Fruit fly (Drosophila melanogaster): ENCODE data around the gene Gr93d.

dm6 chr3R:21828040-21828526, 18.4 kb downstream of the Gr93d start:
- TF ChIP-seq kay (GFP tag; ENCODE audit: borderline replicate concordance) (no peak), CG7101 (tag; optimal IDR thresholded peaks at IDR 0.05) (no peak), ovo (GFP tag; optimal IDR thresholded peaks at IDR 0.05) (no peak), CG5204 (GFP tag; optimal IDR thresholded peaks at IDR 0.05) (no peak), Hr96 (GFP tag; optimal IDR thresholded peaks at IDR 0.05) (no peak), toe (GFP tag; optimal IDR thresholded peaks at IDR 0.05) (no peak), CG14711 (tag; optimal IDR thresholded peaks at IDR 0.05) (no peak)

Measured in whole organism, adult.